Worm (Caenorhabditis elegans) whole organism, L1 larva: Measurements from ENCODE around the gene T16G12.1.

Experiments used
- ama-1 ChIP-seq: fragments of 150-350 bp; optimal IDR thresholded peaks from 2 replicates; lab custom pipeline; 2014
- ces-1 ChIP-seq: fragments of 150-350 bp; optimal IDR thresholded peaks from 2 replicates; lab custom pipeline; 2014; ENCODE audit warnings: missing biosample characterization, missing genetic modification reagents, missing genetic modification characterization
- elt-3 ChIP-seq, 6 experiments: fragments of 150-350 bp in 1 of 6; sonication (generic microtip); optimal IDR thresholded peaks; 2 replicates each; lab custom pipeline; 2017 to 2018; ENCODE audit warnings: missing biosample characterization in 6 of 6, missing genetic modification characterization in 6 of 6, inconsistent platforms in 1 of 6
- fkh-10 ChIP-seq: sonication (generic microtip); optimal IDR thresholded peaks from 2 replicates; lab custom pipeline; 2017; ENCODE audit warnings: missing biosample characterization, missing genetic modification reagents, missing genetic modification characterization
- lin-13 ChIP-seq: fragments of 150-350 bp; optimal IDR thresholded peaks from 2 replicates; lab custom pipeline; 2014; ENCODE audit warnings: missing biosample characterization, missing genetic modification reagents, missing genetic modification characterization
- lin-39 ChIP-seq: fragments of 150-350 bp; optimal IDR thresholded peaks from 2 replicates; lab custom pipeline; 2014; ENCODE audit warnings: missing biosample characterization, missing genetic modification reagents, missing genetic modification characterization
- nhr-20 ChIP-seq: sonication (generic microtip); optimal IDR thresholded peaks from 2 replicates; lab custom pipeline; 2016; ENCODE audit warnings: mild to moderate bottlenecking, missing genetic modification characterization, missing compliant biosample characterization
- nhr-237 ChIP-seq: fragments of 150-350 bp; optimal IDR thresholded peaks from 2 replicates; lab custom pipeline; 2014; ENCODE audit warnings: missing biosample characterization, missing genetic modification characterization
- nhr-90 ChIP-seq: sonication (generic microtip); optimal IDR thresholded peaks from 2 replicates; lab custom pipeline; 2016; ENCODE audit warnings: mild to moderate bottlenecking, missing genetic modification characterization, missing compliant biosample characterization; ENCODE audit not compliant: poor library complexity

- TF ChIP-seq nhr-90 (tag; lab: Kevin White, UChicago) (no peak), lin-39 (tag; lab: Kevin White, UChicago) (no peak), ama-1 (lab: Kevin White, UChicago) (no peak), elt-3 (tag; optimal IDR thresholded peaks at IDR 0.05; lab: Kevin White, UChicago) (no peak), nhr-20 (tag; lab: Kevin White, UChicago) (no peak), fkh-10 (no peak), nhr-237 (tag; lab: Kevin White, UChicago) (no peak), lin-13 (GFP tag; lab: Kevin White, UChicago) (no peak), ces-1 (GFP tag; lab: Kevin White, UChicago) (no peak)
These were observed 48.3 kb upstream of the T16G12.1 start, which contains the start of gene spop-1 for ce11 chrIII:10097981-10098380.
